Worm (Caenorhabditis elegans) whole organism, young adult: ENCODE data around the gene Y42H9B.3.

Experiments used
- B0336.3 ChIP-seq: fragments of 200-800 bp; sonication (Bioruptor generic); IDR thresholded peaks from 2 replicates; pipeline ENCODE4 v1.3.6; 2022; ENCODE audit warnings: missing genetic modification characterization, missing compliant biosample characterization
- C17E4.6 ChIP-seq: fragments of 200-800 bp; sonication (Bioruptor generic); IDR thresholded peaks from 2 replicates; pipeline ENCODE4 v1.3.6; 2022; ENCODE audit warnings: missing genetic modification reagents, missing genetic modification characterization, missing compliant biosample characterization
- F23B12.7 ChIP-seq: sonication (generic microtip); optimal IDR thresholded peaks from 2 replicates; lab custom pipeline; 2017; ENCODE audit warnings: missing genetic modification characterization, mild to moderate bottlenecking, missing compliant biosample characterization, antibody characterized with exemption, moderate library complexity; ENCODE audit not compliant: insufficient read depth
- F49E8.2 ChIP-seq: sonication (generic microtip); optimal IDR thresholded peaks from 3 replicates; lab custom pipeline; 2017; ENCODE audit warnings: missing genetic modification characterization, mild to moderate bottlenecking, missing compliant biosample characterization, antibody characterized with exemption, moderate library complexity; ENCODE audit not compliant: insufficient read depth
- F55B11.4 ChIP-seq: sonication (generic microtip); optimal IDR thresholded peaks from 2 replicates; lab custom pipeline; 2016; ENCODE audit warnings: missing compliant biosample characterization, missing genetic modification characterization, borderline replicate concordance; ENCODE audit not compliant: insufficient read depth
- F57C9.4 ChIP-seq: sonication (generic microtip); optimal IDR thresholded peaks from 2 replicates; lab custom pipeline; 2017; ENCODE audit warnings: mild to moderate bottlenecking, missing genetic modification characterization, missing compliant biosample characterization
- Y53G8AR.9 ChIP-seq: fragments of 200-800 bp; sonication (Bioruptor generic); conservative IDR thresholded peaks from 2 replicates; pipeline ENCODE4 v1.3.6; 2022; ENCODE audit warnings: missing genetic modification reagents, missing genetic modification characterization, missing compliant biosample characterization
- Y95B8A.8 ChIP-seq: fragments of 200-800 bp; sonication (Bioruptor generic); IDR thresholded peaks from 2 replicates; pipeline ENCODE4 v1.3.6; 2022; ENCODE audit warnings: missing genetic modification reagents, missing genetic modification characterization, missing compliant biosample characterization
- aptf-3 ChIP-seq: fragments of 200-800 bp; sonication (Bioruptor generic); IDR thresholded peaks from 2 replicates; pipeline ENCODE4 v1.3.6; 2022; ENCODE audit warnings: missing genetic modification characterization, missing compliant biosample characterization
- attf-5 ChIP-seq: fragments of 200-800 bp; sonication (Bioruptor generic); optimal IDR thresholded peaks from 2 replicates; lab custom pipeline; 2018; ENCODE audit warnings: mild to moderate bottlenecking, missing genetic modification characterization, missing compliant biosample characterization
- bed-1 ChIP-seq: fragments of 200-800 bp; sonication (Bioruptor generic); IDR thresholded peaks from 2 replicates; pipeline ENCODE4 v1.3.6; 2022; ENCODE audit warnings: missing genetic modification reagents, missing genetic modification characterization, missing compliant biosample characterization
- bed-2 ChIP-seq: fragments of 200-800 bp; sonication (Bioruptor generic); IDR thresholded peaks from 2 replicates; pipeline ENCODE4 v1.3.6; 2022; ENCODE audit warnings: missing genetic modification reagents, missing genetic modification characterization, missing compliant biosample characterization
- ccch-3 ChIP-seq: fragments of 200-800 bp; sonication (Bioruptor generic); optimal IDR thresholded peaks from 2 replicates; lab custom pipeline; 2018; ENCODE audit warnings: mild to moderate bottlenecking, missing genetic modification characterization, missing compliant biosample characterization
- ceh-40 ChIP-seq: fragments of 200-800 bp; sonication (Bioruptor generic); IDR thresholded peaks from 2 replicates; pipeline ENCODE4 v1.3.6; 2022; ENCODE audit warnings: missing genetic modification characterization, missing compliant biosample characterization
- ceh-79 ChIP-seq: sonication (generic microtip); optimal IDR thresholded peaks from 2 replicates; lab custom pipeline; 2017; ENCODE audit warnings: mild to moderate bottlenecking, missing genetic modification characterization, missing compliant biosample characterization
- ceh-91 ChIP-seq: fragments of 200-800 bp; sonication (Bioruptor generic); IDR thresholded peaks from 2 replicates; pipeline ENCODE4 v1.3.6; 2022; ENCODE audit warnings: missing genetic modification reagents, missing genetic modification characterization, missing compliant biosample characterization
- die-1 ChIP-seq: sonication (generic microtip); optimal IDR thresholded peaks from 2 replicates; lab custom pipeline; 2016; ENCODE audit warnings: missing genotype, mild to moderate bottlenecking, missing genetic modification characterization, missing compliant biosample characterization
- dox-1 ChIP-seq: fragments of 200-800 bp; sonication (Bioruptor generic); IDR thresholded peaks from 2 replicates; pipeline ENCODE4 v1.3.6; 2022; ENCODE audit warnings: missing genetic modification reagents, missing genetic modification characterization, missing compliant biosample characterization
- dpff-1 ChIP-seq: sonication (generic microtip); optimal IDR thresholded peaks from 2 replicates; lab custom pipeline; 2017; ENCODE audit warnings: mild to moderate bottlenecking, missing genetic modification characterization, missing compliant biosample characterization
- dpl-1 ChIP-seq: fragments of 150-350 bp; optimal IDR thresholded peaks from 2 replicates; lab custom pipeline; 2014; ENCODE audit warnings: missing biosample characterization, missing genetic modification reagents, missing genetic modification characterization
- egl-18 ChIP-seq: fragments of 200-800 bp; sonication (Bioruptor generic); IDR thresholded peaks from 2 replicates; pipeline ENCODE4 v1.3.6; 2022; ENCODE audit warnings: missing genetic modification reagents, missing genetic modification characterization, missing compliant biosample characterization
- egrh-3 ChIP-seq: fragments of 200-800 bp; sonication (Bioruptor generic); IDR thresholded peaks from 2 replicates; pipeline ENCODE4 v1.3.6; 2022; ENCODE audit warnings: missing genetic modification reagents, missing genetic modification characterization, missing compliant biosample characterization
- ekl-4 ChIP-seq: fragments of 200-800 bp; sonication (Bioruptor generic); IDR thresholded peaks from 2 replicates; pipeline ENCODE4 v1.3.6; 2022; ENCODE audit warnings: missing genetic modification reagents, missing genetic modification characterization, missing compliant biosample characterization
- fkh-3 ChIP-seq: sonication (generic microtip); optimal IDR thresholded peaks from 2 replicates; lab custom pipeline; 2016; ENCODE audit warnings: mild to moderate bottlenecking, missing genetic modification characterization, missing compliant biosample characterization
- gei-17 ChIP-seq: fragments of 200-800 bp; sonication (Bioruptor generic); optimal IDR thresholded peaks from 2 replicates; lab custom pipeline; 2018; ENCODE audit warnings: mild to moderate bottlenecking, missing genetic modification characterization, missing compliant biosample characterization
- hmg-1.2 ChIP-seq: fragments of 200-800 bp; sonication (Bioruptor generic); IDR thresholded peaks from 2 replicates; pipeline ENCODE4 v1.3.6; 2022; ENCODE audit warnings: missing genetic modification reagents, missing genetic modification characterization, missing compliant biosample characterization
- hmg-20 ChIP-seq: fragments of 200-800 bp; sonication (Bioruptor generic); IDR thresholded peaks from 2 replicates; pipeline ENCODE4 v1.3.6; 2022; ENCODE audit warnings: missing genetic modification reagents, missing genetic modification characterization, missing compliant biosample characterization
- hrde-1 ChIP-seq: sonication (generic microtip); optimal IDR thresholded peaks from 2 replicates; lab custom pipeline; 2016; ENCODE audit warnings: missing genetic modification characterization, mild to moderate bottlenecking, missing compliant biosample characterization, moderate library complexity, missing genotype, missing genetic modification reagents, borderline replicate concordance
- hsf-1 ChIP-seq: fragments of 200-800 bp; sonication (Bioruptor generic); IDR thresholded peaks from 2 replicates; pipeline ENCODE4 v1.3.6; 2022; ENCODE audit warnings: missing genetic modification reagents, missing genetic modification characterization, missing compliant biosample characterization
- lag-1 ChIP-seq: fragments of 200-800 bp; sonication (Bioruptor generic); IDR thresholded peaks from 2 replicates; pipeline ENCODE4 v1.3.6; 2022; ENCODE audit warnings: missing genetic modification reagents, missing genetic modification characterization, missing compliant biosample characterization
- lin-54 ChIP-seq: fragments of 200-800 bp; sonication (Bioruptor generic); optimal IDR thresholded peaks from 2 replicates; lab custom pipeline; 2018; ENCODE audit warnings: mild to moderate bottlenecking, missing genetic modification characterization, missing compliant biosample characterization
- lir-1 ChIP-seq: fragments of 200-800 bp; sonication (Bioruptor generic); conservative IDR thresholded peaks from 2 replicates; pipeline ENCODE4 v1.3.6; 2022; ENCODE audit warnings: missing genetic modification reagents, missing genetic modification characterization, missing compliant biosample characterization
- madf-6 ChIP-seq: fragments of 200-800 bp; sonication (Bioruptor generic); IDR thresholded peaks from 2 replicates; pipeline ENCODE4 v1.3.6; 2022; ENCODE audit warnings: missing genetic modification reagents, missing genetic modification characterization, missing compliant biosample characterization
- mcd-1 ChIP-seq: fragments of 200-800 bp; sonication (Bioruptor generic); IDR thresholded peaks from 2 replicates; pipeline ENCODE4 v1.3.6; 2022; ENCODE audit warnings: missing genetic modification reagents, missing genetic modification characterization, missing compliant biosample characterization
- nfya-1 ChIP-seq: sonication (generic microtip); optimal IDR thresholded peaks from 2 replicates; lab custom pipeline; 2017; ENCODE audit warnings: antibody characterized with exemption, missing compliant biosample characterization, missing genetic modification characterization, borderline replicate concordance; ENCODE audit not compliant: insufficient read depth
- nfyb-1 ChIP-seq: fragments of 200-800 bp; sonication (Bioruptor generic); IDR thresholded peaks from 2 replicates; pipeline ENCODE4 v1.3.6; 2022; ENCODE audit warnings: missing genetic modification reagents, missing genetic modification characterization, missing compliant biosample characterization
- nhr-80 ChIP-seq: sonication (generic microtip); optimal IDR thresholded peaks from 2 replicates; lab custom pipeline; 2016; ENCODE audit warnings: missing genetic modification characterization, missing compliant biosample characterization
- nhr-90 ChIP-seq: sonication (generic microtip); optimal IDR thresholded peaks from 2 replicates; lab custom pipeline; 2016; ENCODE audit warnings: missing genotype, mild to moderate bottlenecking, missing genetic modification characterization, missing compliant biosample characterization
- pbrm-1 ChIP-seq: fragments of 200-800 bp; sonication (Bioruptor generic); IDR thresholded peaks from 2 replicates; pipeline ENCODE4 v1.3.6; 2022; ENCODE audit warnings: missing genetic modification reagents, missing genetic modification characterization, missing compliant biosample characterization
- rec-8 ChIP-seq, 2 experiments: sonication (generic microtip); optimal IDR thresholded peaks; 2 replicates each; lab custom pipeline; 2016; ENCODE audit warnings: mild to moderate bottlenecking in 2 of 2, missing genetic modification characterization in 2 of 2, missing genetic modification reagents in 2 of 2, missing genotype in 2 of 2, missing biosample characterization in 1 of 2, missing compliant biosample characterization in 1 of 2, moderate library complexity in 1 of 2
- repo-1 ChIP-seq: sonication (generic microtip); optimal IDR thresholded peaks from 2 replicates; lab custom pipeline; 2017; ENCODE audit warnings: mild to moderate bottlenecking, missing genetic modification characterization, missing compliant biosample characterization
- rpc-1 ChIP-seq, 2 experiments: fragments of 150-350 bp in 1 of 2; sonication (generic microtip) in 1 of 2; optimal IDR thresholded peaks; 2 replicates each; lab custom pipeline; 2014 to 2018; ENCODE audit warnings: missing biosample characterization in 1 of 2, missing genetic modification characterization in 1 of 2, missing genetic modification reagents in 1 of 2, missing genotype in 1 of 2
- tbp1 ChIP-seq: fragments of 200-800 bp; sonication (Bioruptor generic); optimal IDR thresholded peaks from 2 replicates; lab custom pipeline; 2018; ENCODE audit warnings: mild to moderate bottlenecking, missing genetic modification characterization, missing compliant biosample characterization
- tlf-1 ChIP-seq: fragments of 200-800 bp; sonication (Bioruptor generic); optimal IDR thresholded peaks from 2 replicates; lab custom pipeline; 2018; ENCODE audit warnings: mild to moderate bottlenecking, missing genetic modification characterization, missing compliant biosample characterization
- zfh-2 ChIP-seq: fragments of 200-800 bp; sonication (Bioruptor generic); conservative IDR thresholded peaks from 2 replicates; pipeline ENCODE4 v1.3.6; 2022; ENCODE audit warnings: missing genetic modification reagents, missing genetic modification characterization, missing compliant biosample characterization
- ztf-18 ChIP-seq: sonication (generic microtip); optimal IDR thresholded peaks from 2 replicates; lab custom pipeline; 2016; ENCODE audit warnings: missing genotype, mild to moderate bottlenecking, missing genetic modification characterization, missing compliant biosample characterization
- ztf-22 ChIP-seq: fragments of 200-800 bp; sonication (Bioruptor generic); optimal IDR thresholded peaks from 2 replicates; lab custom pipeline; 2018; ENCODE audit warnings: mild to moderate bottlenecking, missing genetic modification characterization, moderate library complexity, missing compliant biosample characterization

The Y42H9B.3 gene

DNA sequence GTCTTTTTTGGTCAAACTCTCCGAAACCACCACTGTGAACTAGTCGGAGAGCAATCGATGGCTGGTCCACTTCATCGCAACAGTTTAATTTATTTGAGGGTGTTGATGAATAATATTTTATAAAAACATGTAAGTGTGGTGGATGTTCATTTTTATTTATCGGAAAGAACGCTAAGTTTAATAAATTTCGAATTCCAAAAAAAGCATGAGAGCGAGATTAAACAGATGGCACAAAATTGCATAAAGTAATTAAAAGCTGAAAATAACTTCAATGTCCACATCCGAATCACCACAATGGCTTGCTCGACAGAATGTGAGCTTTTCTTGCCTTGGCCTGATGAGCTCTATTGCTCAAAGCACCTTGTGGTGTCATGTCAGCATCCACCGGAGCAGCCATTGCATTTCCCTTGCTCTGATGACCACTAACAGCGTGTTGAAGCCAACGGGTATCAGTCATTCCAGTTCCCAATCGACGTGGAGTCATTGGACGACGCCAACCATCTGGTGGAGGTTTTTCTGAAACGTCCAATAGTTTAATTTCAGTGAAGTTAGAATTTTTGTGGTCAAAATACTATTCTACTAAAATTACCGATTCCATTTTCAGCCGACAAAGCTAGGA is 28.4 kb downstream of the Y42H9B.3 start (continued):
- TF ChIP-seq nfya-1, result no peak
- TF ChIP-seq nfyb-1 (GFP tag; lab: Robert Waterston, UW), result no peak
- no peak for TF ChIP-seq bed-2
- no peak for TF ChIP-seq F49E8.2
- peak; percentile 17 for TF ChIP-seq die-1 (tag; lab: Kevin White, UChicago)
- TF ChIP-seq repo-1 (tag; lab: Kevin White, UChicago), result peak; percentile 73
- TF ChIP-seq Y95B8A.8 (GFP tag; lab: Robert Waterston, UW), result 0 out of 2 replicates have a peak, but pooled peaks have one; percentile 46
- no peak for TF ChIP-seq dpl-1 (GFP tag; lab: Kevin White, UChicago)
- peak; percentile 16; the same call in 1 of the 2 replicates for TF ChIP-seq pbrm-1
- no peak for TF ChIP-seq zfh-2 (GFP tag; lab: Robert Waterston, UW)
- no peak for TF ChIP-seq lir-1 (GFP tag; lab: Robert Waterston, UW)
- peak; percentile 24 for TF ChIP-seq lin-54 (GFP tag; lab: Kevin White, UChicago)
- TF ChIP-seq rec-8 (tag; optimal IDR thresholded peaks at IDR 0.05; lab: Kevin White, UChicago), result no peak
- no peak for TF ChIP-seq ztf-18 (tag; lab: Kevin White, UChicago)
- no peak for TF ChIP-seq tbp1 (GFP tag; lab: Kevin White, UChicago)
- no peak for TF ChIP-seq ceh-91
- no peak for TF ChIP-seq hrde-1 (tag; lab: Kevin White, UChicago)
- no peak for TF ChIP-seq ceh-40
- no peak for TF ChIP-seq F57C9.4 (tag; lab: Kevin White, UChicago)
- TF ChIP-seq dox-1, result peak; percentile 30; the same call in 1 of the 2 replicates
- TF ChIP-seq fkh-3, result no peak
- TF ChIP-seq rpc-1 (optimal IDR thresholded peaks at IDR 0.05; lab: Kevin White, UChicago), result no peak
- no peak for TF ChIP-seq rpc-1 (tag; optimal IDR thresholded peaks at IDR 0.05; lab: Kevin White, UChicago)
- TF ChIP-seq F55B11.4, result no peak
- no peak for TF ChIP-seq bed-1 (GFP tag; lab: Robert Waterston, UW)
- peak; percentile 11 for TF ChIP-seq gei-17 (GFP tag; lab: Kevin White, UChicago)
- TF ChIP-seq madf-6, result peak; percentile 55
- peak; percentile 52; the same call in 1 of the 2 replicates for TF ChIP-seq Y53G8AR.9 (GFP tag; lab: Robert Waterston, UW)
- TF ChIP-seq hsf-1 (GFP tag; lab: Robert Waterston, UW), result peak; percentile 9
- TF ChIP-seq attf-5 (GFP tag; lab: Kevin White, UChicago), result peak; percentile 5
- 0 out of 2 replicates have a peak, but pooled peaks have one; percentile 30 for TF ChIP-seq ekl-4 (GFP tag; lab: Robert Waterston, UW)
- no peak for TF ChIP-seq egl-18 (GFP tag; lab: Robert Waterston, UW)
- peak; percentile 91 for TF ChIP-seq B0336.3 (GFP tag; lab: Robert Waterston, UW)
- TF ChIP-seq ccch-3 (GFP tag; lab: Kevin White, UChicago), result no peak
- peak; percentile 7 for TF ChIP-seq dpff-1 (tag; lab: Kevin White, UChicago)
- no peak for TF ChIP-seq lag-1 (GFP tag; lab: Robert Waterston, UW)
- no peak for TF ChIP-seq hmg-1.2 (GFP tag; lab: Robert Waterston, UW)
- TF ChIP-seq egrh-3 (GFP tag; lab: Robert Waterston, UW), result no peak
- TF ChIP-seq ceh-79, result peak; percentile 19
- no peak for TF ChIP-seq C17E4.6
- TF ChIP-seq hmg-20 (GFP tag; lab: Robert Waterston, UW), result no peak
- no peak for TF ChIP-seq aptf-3 (GFP tag; lab: Robert Waterston, UW)
- no peak for TF ChIP-seq ztf-22
- no peak for TF ChIP-seq nhr-80 (tag; lab: Kevin White, UChicago)
- TF ChIP-seq mcd-1, result no peak; the same call in 1 of the 2 replicates
- TF ChIP-seq F23B12.7 (tag; lab: Kevin White, UChicago), result no peak
- peak; percentile 49 for TF ChIP-seq tlf-1 (GFP tag; lab: Kevin White, UChicago)
- no peak for TF ChIP-seq nhr-90 (tag; lab: Kevin White, UChicago)
